Comparison of ENCODE assay signal across 2 fruit fly cellular contexts in the genomic region with DNA sequence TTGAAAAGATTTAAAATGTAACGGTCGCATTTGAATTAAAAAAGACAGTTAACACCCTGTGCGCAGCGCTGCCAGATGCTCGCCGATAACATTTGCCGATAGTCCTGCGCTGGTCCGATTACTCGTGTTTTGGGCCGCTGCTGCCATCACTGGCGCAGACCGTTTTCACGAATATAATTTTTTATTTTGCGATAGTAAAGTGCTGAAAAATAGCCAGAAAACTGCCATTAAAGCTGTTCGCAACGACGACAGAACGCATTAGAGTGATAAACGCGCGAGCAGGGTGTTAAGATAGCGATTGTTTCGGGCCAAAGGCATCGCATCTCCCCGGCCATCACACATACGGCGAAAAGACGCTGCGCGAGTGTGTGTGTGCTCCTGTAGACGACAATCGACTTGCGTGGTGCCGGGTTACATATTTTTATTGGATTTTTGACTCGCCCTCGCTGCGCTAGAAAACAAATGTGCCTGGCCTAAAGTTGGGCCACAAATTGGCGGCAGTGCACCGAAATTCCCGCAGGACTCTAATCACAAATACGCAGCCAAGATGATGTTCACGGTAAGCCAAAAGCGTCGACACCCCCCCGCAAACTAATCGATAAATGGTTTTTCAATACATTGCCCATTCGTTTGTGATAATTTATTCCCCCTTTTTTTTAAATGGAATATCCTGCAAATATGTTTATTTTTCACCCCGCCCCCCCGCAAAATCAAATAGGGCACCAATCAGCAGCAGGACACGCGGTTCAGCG.
TF ChIP-seq lines count a peak whose summit lies in the region.

Gene Srrm1 (plus strand): TSS at position 116 of the 752 bp plus-strand sequence.

TF ChIP-seq in whole organism, embryonic, 481 proteins besides CTCF, POLR2A, EP300 and RAD21 (continued from another document and continues in another):
- TF ChIP-seq Atf3 (GFP tag; optimal IDR thresholded peaks at IDR 0.05; lab: Kevin White, UChicago) (peak; percentile 30), CG14441 (GFP tag; IDR thresholded peaks at IDR 0.05; lab: Robert Waterston, UW) (peak; percentile 36; the same call in 1 of the 2 replicates), ato (GFP tag; IDR thresholded peaks at IDR 0.05; lab: Robert Waterston, UW; ENCODE audit: partially characterized antibody) (peak; percentile 82), CG16815 (GFP tag; optimal IDR thresholded peaks at IDR 0.05; lab: Kevin White, UChicago) (no peak), Asciz (GFP tag; optimal IDR thresholded peaks at IDR 0.05; lab: Kevin White, UChicago) (no peak), pzg (GFP tag; optimal IDR thresholded peaks at IDR 0.05; lab: Kevin White, UChicago) (peak; percentile 92), fu2 (GFP tag; optimal IDR thresholded peaks at IDR 0.05; lab: Kevin White, UChicago) (peak; percentile 30), CG2202 (tag; optimal IDR thresholded peaks at IDR 0.05; lab: Kevin White, UChicago) (no peak), CG2199 (GFP tag; IDR thresholded peaks at IDR 0.05; lab: Robert Waterston, UW) (no peak), eve (GFP tag; optimal IDR thresholded peaks at IDR 0.05; lab: Kevin White, UChicago) (no peak), Antp (GFP tag; optimal IDR thresholded peaks at IDR 0.05; lab: Kevin White, UChicago) (peak; percentile 23), dati (GFP tag; IDR thresholded peaks at IDR 0.05; lab: Robert Waterston, UW) (no peak), Sox102F (GFP tag; optimal IDR thresholded peaks at IDR 0.05; lab: Kevin White, UChicago) (no peak), Xrp1 (GFP tag; IDR thresholded peaks at IDR 0.05; lab: Robert Waterston, UW) (0 out of 2 replicates have a peak, but pooled peaks have one; percentile 10), HLHmδ (GFP tag; optimal IDR thresholded peaks at IDR 0.05; lab: Kevin White, UChicago) (no peak), CG9609 (GFP tag; optimal IDR thresholded peaks at IDR 0.05; lab: Kevin White, UChicago) (peak; percentile 29), CG7271 (tag; optimal IDR thresholded peaks at IDR 0.05; lab: Kevin White, UChicago) (no peak), cad (GFP tag; optimal IDR thresholded peaks at IDR 0.05; lab: Kevin White, UChicago) (peak; percentile 71), CG7963 (GFP tag; IDR thresholded peaks at IDR 0.05; lab: Robert Waterston, UW; ENCODE audit: partially characterized antibody) (peak; percentile 86), zf30C (GFP tag; optimal IDR thresholded peaks at IDR 0.05; lab: Kevin White, UChicago) (no peak), ewg (GFP tag; optimal IDR thresholded peaks at IDR 0.05; lab: Kevin White, UChicago) (peak; percentile 80), Ets97D (GFP tag; optimal IDR thresholded peaks at IDR 0.05; lab: Kevin White, UChicago) (peak; percentile 75), CG14710 (tag; optimal IDR thresholded peaks at IDR 0.05; lab: Kevin White, UChicago) (peak; percentile 65), crp (GFP tag; optimal IDR thresholded peaks at IDR 0.05; lab: Kevin White, UChicago) (peak in 1 of 2 experiments; percentile 20), h (optimal IDR thresholded peaks at IDR 0.05; lab: Kevin White, UChicago) (no peak), CG34376 (GFP tag; optimal IDR thresholded peaks at IDR 0.05; lab: Kevin White, UChicago) (no peak), CG10654 (GFP tag; optimal IDR thresholded peaks at IDR 0.05; lab: Kevin White, UChicago) (peak; percentile 25), lola (GFP tag; optimal IDR thresholded peaks at IDR 0.05; lab: Kevin White, UChicago) (peak in 1 of 3 experiments; percentile 6), twi (tag; optimal IDR thresholded peaks at IDR 0.05; lab: Kevin White, UChicago) (peak; percentile 5), H15 (GFP tag; IDR thresholded peaks at IDR 0.05; lab: Robert Waterston, UW) (no peak), tna (GFP tag; IDR thresholded peaks at IDR 0.05; lab: Robert Waterston, UW; ENCODE audit: partially characterized antibody) (peak; percentile 85), hth (optimal IDR thresholded peaks at IDR 0.05; lab: Kevin White, UChicago) (no peak), CG13287 (GFP tag; IDR thresholded peaks at IDR 0.05; lab: Robert Waterston, UW; ENCODE audit: partially characterized antibody) (peak; percentile 93), kni (GFP tag; optimal IDR thresholded peaks at IDR 0.05; lab: Kevin White, UChicago) (no peak), CG11398 (GFP tag; optimal IDR thresholded peaks at IDR 0.05; lab: Kevin White, UChicago) (no peak), ro (GFP tag; IDR thresholded peaks at IDR 0.05; lab: Robert Waterston, UW) (no peak), ftz-f1 (GFP tag; optimal IDR thresholded peaks at IDR 0.05; lab: Kevin White, UChicago) (peak; percentile 39), CG6254 (GFP tag; optimal IDR thresholded peaks at IDR 0.05; lab: Kevin White, UChicago) (peak; percentile 100), C15 (GFP tag; IDR thresholded peaks at IDR 0.05; lab: Robert Waterston, UW) (no peak), CG16779 (GFP tag; IDR thresholded peaks at IDR 0.05; lab: Robert Waterston, UW) (no peak), pum (GFP tag; optimal IDR thresholded peaks at IDR 0.05; lab: Kevin White, UChicago) (peak; percentile 38), p53 (GFP tag; optimal IDR thresholded peaks at IDR 0.05; lab: Kevin White, UChicago) (peak; percentile 47), sim (GFP tag; IDR thresholded peaks at IDR 0.05; lab: Robert Waterston, UW) (no peak), MESR4 (GFP tag; optimal IDR thresholded peaks at IDR 0.05; lab: Kevin White, UChicago) (peak; percentile 88), CG8765 (GFP tag; IDR thresholded peaks at IDR 0.05; lab: Robert Waterston, UW) (no peak), CG33557 (GFP tag; optimal IDR thresholded peaks at IDR 0.05; lab: Kevin White, UChicago) (peak; percentile 38), Dek (tag; optimal IDR thresholded peaks at IDR 0.05; lab: Kevin White, UChicago) (peak; percentile 19), CG13624 (GFP tag; optimal IDR thresholded peaks at IDR 0.05; lab: Kevin White, UChicago) (peak; percentile 75), CG12769 (tag; optimal IDR thresholded peaks at IDR 0.05; lab: Kevin White, UChicago) (peak; percentile 27), CG18764 (GFP tag; optimal IDR thresholded peaks at IDR 0.05; lab: Kevin White, UChicago) (peak; percentile 24), Fer1 (GFP tag; optimal IDR thresholded peaks at IDR 0.05; lab: Kevin White, UChicago) (peak; percentile 42), CG31441 (GFP tag; IDR thresholded peaks at IDR 0.05; lab: Robert Waterston, UW) (0 out of 2 replicates have a peak, but pooled peaks have one; percentile 21), CG4282 (GFP tag; optimal IDR thresholded peaks at IDR 0.05; lab: Kevin White, UChicago) (peak; percentile 46), zen2 (GFP tag; IDR thresholded peaks at IDR 0.05; lab: Robert Waterston, UW; ENCODE audit: partially characterized antibody) (peak; percentile 61; the same call in 2 of the 3 replicates), rib (GFP tag; IDR thresholded peaks at IDR 0.05; lab: Robert Waterston, UW) (no peak), grau (tag; optimal IDR thresholded peaks at IDR 0.05; lab: Kevin White, UChicago) (peak; percentile 28), CG15696 (tag; optimal IDR thresholded peaks at IDR 0.05; lab: Kevin White, UChicago) (no peak), CG1602 (GFP tag; optimal IDR thresholded peaks at IDR 0.05; lab: Kevin White, UChicago) (no peak), CG4730 (GFP tag; IDR thresholded peaks at IDR 0.05; lab: Robert Waterston, UW) (no peak), slou (GFP tag; optimal IDR thresholded peaks at IDR 0.05; lab: Kevin White, UChicago) (no peak)

TF ChIP-seq in whole organism, prepupa, 60 proteins besides CTCF, POLR2A, EP300 and RAD21 (continued from another document):
- no peak for TF ChIP-seq Ets96B (tag; optimal IDR thresholded peaks at IDR 0.05; lab: Kevin White, UChicago)
- TF ChIP-seq CG9139 (GFP tag; optimal IDR thresholded peaks at IDR 0.05; lab: Kevin White, UChicago), result no peak
- TF ChIP-seq CG8319 (GFP tag; optimal IDR thresholded peaks at IDR 0.05; lab: Kevin White, UChicago), result no peak
- TF ChIP-seq CG34406 (GFP tag; optimal IDR thresholded peaks at IDR 0.05; lab: Kevin White, UChicago), result no peak
- TF ChIP-seq CG8632 (GFP tag; optimal IDR thresholded peaks at IDR 0.05; lab: Kevin White, UChicago), result no peak
- 0 out of 2 replicates have a peak, but pooled peaks have one; percentile 13 for TF ChIP-seq CG15336 (GFP tag; IDR thresholded peaks at IDR 0.05; lab: Robert Waterston, UW)
- TF ChIP-seq CG6276 (GFP tag; optimal IDR thresholded peaks at IDR 0.05; lab: Kevin White, UChicago), result no peak
- no peak for TF ChIP-seq CG10669 (GFP tag; optimal IDR thresholded peaks at IDR 0.05; lab: Kevin White, UChicago)
- TF ChIP-seq achi (GFP tag; optimal IDR thresholded peaks at IDR 0.05; lab: Kevin White, UChicago), result no peak
- TF ChIP-seq Hr39 (GFP tag; optimal IDR thresholded peaks at IDR 0.05; lab: Kevin White, UChicago), result peak; percentile 10
- TF ChIP-seq net (GFP tag; optimal IDR thresholded peaks at IDR 0.05; lab: Kevin White, UChicago), result no peak
- no peak for TF ChIP-seq Hr4 (GFP tag; optimal IDR thresholded peaks at IDR 0.05; lab: Kevin White, UChicago)
- no peak for TF ChIP-seq Smox (GFP tag; optimal IDR thresholded peaks at IDR 0.05; lab: Kevin White, UChicago)
- TF ChIP-seq CG31627 (GFP tag; optimal IDR thresholded peaks at IDR 0.05; lab: Kevin White, UChicago), result peak; percentile 40
- TF ChIP-seq svp (GFP tag; lab: Kevin White, UChicago), result peak; percentile 69
- TF ChIP-seq Sox15 (GFP tag; optimal IDR thresholded peaks at IDR 0.05; lab: Kevin White, UChicago), result no peak
